Worm (Caenorhabditis elegans): ENCODE results near the gene rsp-2.

ce11 chrII:11443862-11444261 lies 8.9 kb downstream of the rsp-2 start, which contains the start of gene adbp-1:
- TF ChIP-seq F13C5.2 (tag; optimal IDR thresholded peaks at IDR 0.05) (no peak), ets-7 (tag; optimal IDR thresholded peaks at IDR 0.05) (no peak), sea-1 (GFP tag; conservative IDR thresholded peaks at IDR 0.05) (no peak), B0310.2 (tag; optimal IDR thresholded peaks at IDR 0.05) (no peak), aly-1 (tag; optimal IDR thresholded peaks at IDR 0.05) (no peak), ama-1 (optimal IDR thresholded peaks at IDR 0.05) (no peak), ceh-36 (tag; optimal IDR thresholded peaks at IDR 0.05) (no peak), hmg-4 (GFP tag; optimal IDR thresholded peaks at IDR 0.05) (no peak)
